Fruit fly (Drosophila melanogaster) whole organism: ENCODE data around the gene Pdp1.

Experiments used
- CG8478 ChIP-seq: fragments of >200 bp; optimal IDR thresholded peaks from 2 replicates; lab custom pipeline; 2018; ENCODE audit warnings: inconsistent platforms
- Dll ChIP-seq: fragments of >200 bp; optimal IDR thresholded peaks from 2 replicates; lab custom pipeline; 2017
- EcR ChIP-seq, 2 experiments: fragments of >200 bp; optimal IDR thresholded peaks; 2 replicates each; lab custom pipeline; 2017; ENCODE audit warnings: missing biosample characterization in 2 of 2, missing genetic modification characterization in 2 of 2, missing genetic modification reagents in 2 of 2
- pan ChIP-seq: fragments of >200 bp; optimal IDR thresholded peaks from 2 replicates; lab custom pipeline; 2017
- psq ChIP-seq: fragments of >200 bp; optimal IDR thresholded peaks from 2 replicates; lab custom pipeline; 2017
- usp ChIP-seq: fragments of >200 bp; optimal IDR thresholded peaks from 2 replicates; lab custom pipeline; 2017; ENCODE audit warnings: missing biosample characterization, missing genetic modification characterization, mixed read lengths

Gene Pdp1

dm6 chr3L:7867036-7867787, at the start of gene Pdp1:
Gene Pdp1, minus strand, starts transcription at chr3L:7867369.
- TF ChIP-seq CG8478 (lab: Kevin White, UChicago) (peak; percentile 10), usp (no peak), Dll (lab: Kevin White, UChicago) (peak; percentile 22)

dm6 chr3L:7915808-7916619, 48.8 kb upstream of the Pdp1 start:
- TF ChIP-seq psq (no peak), CG8478 (lab: Kevin White, UChicago) (no peak), pan (lab: Kevin White, UChicago) (no peak), Dll (lab: Kevin White, UChicago) (no peak), EcR (GFP tag; optimal IDR thresholded peaks at IDR 0.05; lab: Kevin White, UChicago) (no peak), usp (no peak)

- TF ChIP-seq EcR (GFP tag; optimal IDR thresholded peaks at IDR 0.05; lab: Kevin White, UChicago) (no peak), CG8478 (lab: Kevin White, UChicago) (no peak), psq (no peak), usp (no peak), Dll (lab: Kevin White, UChicago) (no peak), pan (lab: Kevin White, UChicago) (no peak)
Measured at dm6 chr3L:7914969-7915596, 47.9 kb upstream of the Pdp1 start, which contains the start of gene Tmem43. Gene Tmem43, minus strand, starts transcription at chr3L:7915120.

- TF ChIP-seq usp (no peak), pan (lab: Kevin White, UChicago) (no peak), psq (no peak), Dll (lab: Kevin White, UChicago) (no peak), EcR (GFP tag; optimal IDR thresholded peaks at IDR 0.05; lab: Kevin White, UChicago) (no peak), CG8478 (lab: Kevin White, UChicago) (no peak)
Measured at dm6 chr3L:7911765-7912556, 44.8 kb upstream of the Pdp1 start, which contains the start of the genes pbl and CG8281. Gene pbl, minus strand, starts transcription at chr3L:7911954. Gene CG8281, plus strand, starts transcription at chr3L:7912463.

dm6 chr3L:7910916-7911467, 43.8 kb upstream of the Pdp1 start:
- TF ChIP-seq usp (no peak), Dll (lab: Kevin White, UChicago) (no peak), psq (no peak), EcR (GFP tag; optimal IDR thresholded peaks at IDR 0.05; lab: Kevin White, UChicago) (no peak), pan (lab: Kevin White, UChicago) (no peak), CG8478 (lab: Kevin White, UChicago) (no peak)

dm6 chr3L:7909695-7910463, 42.7 kb upstream of the Pdp1 start:
- TF ChIP-seq usp: no peak
- no peak for TF ChIP-seq Dll (lab: Kevin White, UChicago)
- no peak for TF ChIP-seq pan (lab: Kevin White, UChicago)
- no peak for TF ChIP-seq EcR (GFP tag; optimal IDR thresholded peaks at IDR 0.05; lab: Kevin White, UChicago)
- TF ChIP-seq CG8478 (lab: Kevin White, UChicago): no peak
- TF ChIP-seq psq: no peak

- TF ChIP-seq Dll (lab: Kevin White, UChicago) (no peak), EcR (GFP tag; optimal IDR thresholded peaks at IDR 0.05; lab: Kevin White, UChicago) (no peak), CG8478 (lab: Kevin White, UChicago) (no peak), psq (no peak), usp (no peak), pan (lab: Kevin White, UChicago) (no peak)
Measured at dm6 chr3L:7904560-7904959, 37.4 kb upstream of the Pdp1 start.

- TF ChIP-seq usp: no peak
- no peak for TF ChIP-seq Dll (lab: Kevin White, UChicago)
- no peak for TF ChIP-seq pan (lab: Kevin White, UChicago)
- TF ChIP-seq psq: no peak
- no peak for TF ChIP-seq CG8478 (lab: Kevin White, UChicago)
- TF ChIP-seq EcR (GFP tag; optimal IDR thresholded peaks at IDR 0.05; lab: Kevin White, UChicago): no peak
Measured at dm6 chr3L:7903489-7904150, 36.5 kb upstream of the Pdp1 start.

dm6 chr3L:7894580-7894979, 27.4 kb upstream of the Pdp1 start, which contains the start of gene eIF4E5:
Gene eIF4E5, plus strand, starts transcription at chr3L:7894880.
- no peak for TF ChIP-seq pan (lab: Kevin White, UChicago)
- no peak for TF ChIP-seq usp
- TF ChIP-seq psq: no peak
- no peak for TF ChIP-seq CG8478 (lab: Kevin White, UChicago)
- no peak for TF ChIP-seq Dll (lab: Kevin White, UChicago)
- no peak for TF ChIP-seq EcR (GFP tag; optimal IDR thresholded peaks at IDR 0.05; lab: Kevin White, UChicago)

dm6 chr3L:7893840-7894239, 26.7 kb upstream of the Pdp1 start:
- TF ChIP-seq usp (no peak), pan (lab: Kevin White, UChicago) (no peak)
